Fruit fly (Drosophila melanogaster) whole organism, embryonic: Measurements from ENCODE around the gene CG10345.

ENCODE experiments used
- Ada2b ChIP-seq: fragments of 200-800 bp; sonication (Bioruptor generic); IDR thresholded peaks from 2 replicates; pipeline ENCODE4 v1.3.6; 2022; ENCODE audit warnings: missing biosample characterization, missing genetic modification characterization
- Atf3 ChIP-seq: fragments of 200-800 bp; sonication (Bioruptor generic); optimal IDR thresholded peaks from 3 replicates; lab custom pipeline; 2016; ENCODE audit warnings: missing biosample characterization, missing genetic modification characterization
- BEAF-32 ChIP-seq: fragments of 200-800 bp; sonication (Bioruptor generic); optimal IDR thresholded peaks from 3 replicates; lab custom pipeline; 2017; ENCODE audit warnings: missing biosample characterization, missing genetic modification characterization, mild to moderate bottlenecking, moderate library complexity, missing genetic modification reagents
- Bteb2 ChIP-seq: fragments of 200-800 bp; sonication (Bioruptor generic); optimal IDR thresholded peaks from 2 replicates; lab custom pipeline; 2016; ENCODE audit warnings: missing biosample characterization, missing genetic modification characterization
- CG10543 ChIP-seq: fragments of 200-800 bp; sonication (Bioruptor generic); optimal IDR thresholded peaks from 3 replicates; lab custom pipeline; 2017; ENCODE audit warnings: missing biosample characterization, mild to moderate bottlenecking, missing genetic modification characterization, moderate library complexity
- CG10565 ChIP-seq: fragments of 200-800 bp; sonication (Bioruptor generic); optimal IDR thresholded peaks from 3 replicates; lab custom pipeline; 2016; ENCODE audit warnings: missing biosample characterization, mild to moderate bottlenecking, missing genetic modification characterization
- CG10654 ChIP-seq: fragments of 200-800 bp; sonication (Bioruptor generic); optimal IDR thresholded peaks from 2 replicates; lab custom pipeline; 2016; ENCODE audit warnings: missing biosample characterization, missing genetic modification characterization
- CG14014 ChIP-seq: fragments of 200-800 bp; sonication (Bioruptor generic); IDR thresholded peaks from 2 replicates; pipeline ENCODE4 v1.3.6; 2022; ENCODE audit warnings: missing biosample characterization, missing genetic modification characterization
- CG15011 ChIP-seq: fragments of 200-800 bp; sonication (Bioruptor generic); optimal IDR thresholded peaks from 3 replicates; lab custom pipeline; 2018; ENCODE audit warnings: missing biosample characterization, mild to moderate bottlenecking, missing genetic modification characterization
- CG15479 ChIP-seq: fragments of 200-800 bp; sonication (Bioruptor generic); optimal IDR thresholded peaks from 3 replicates; lab custom pipeline; 2019; ENCODE audit warnings: missing biosample characterization, mild to moderate bottlenecking, missing genetic modification characterization, moderate library complexity
- CG17328 ChIP-seq: fragments of 200-800 bp; sonication (Bioruptor generic); IDR thresholded peaks from 2 replicates; pipeline ENCODE4 v1.3.6; 2022; ENCODE audit warnings: missing biosample characterization, missing genetic modification characterization
- CG17912 ChIP-seq: fragments of 200-800 bp; sonication (Bioruptor generic); optimal IDR thresholded peaks from 2 replicates; lab custom pipeline; 2018; ENCODE audit warnings: missing biosample characterization, mild to moderate bottlenecking, missing genetic modification characterization
- CG32767 ChIP-seq: fragments of 200-800 bp; sonication (Bioruptor generic); IDR thresholded peaks from 2 replicates; pipeline ENCODE4 v1.3.6; 2022; ENCODE audit warnings: missing biosample characterization, missing genetic modification characterization
- CG33213 ChIP-seq: fragments of 200-800 bp; sonication (Bioruptor generic); optimal IDR thresholded peaks from 3 replicates; lab custom pipeline; 2016; ENCODE audit warnings: missing biosample characterization, missing genetic modification characterization
- CG34376 ChIP-seq: fragments of 200-800 bp; sonication (Bioruptor generic); optimal IDR thresholded peaks from 2 replicates; lab custom pipeline; 2018; ENCODE audit warnings: missing biosample characterization, mild to moderate bottlenecking, missing genetic modification characterization
- CG6654 ChIP-seq: fragments of 200-800 bp; sonication (Bioruptor generic); optimal IDR thresholded peaks from 2 replicates; lab custom pipeline; 2017; ENCODE audit warnings: missing biosample characterization, mild to moderate bottlenecking, missing genetic modification characterization
- CG7556 ChIP-seq: fragments of 200-800 bp; sonication (Bioruptor generic); optimal IDR thresholded peaks from 2 replicates; lab custom pipeline; 2017; ENCODE audit warnings: missing biosample characterization, mild to moderate bottlenecking, missing genetic modification characterization
- CG8388 ChIP-seq: fragments of 200-800 bp; sonication (Bioruptor generic); optimal IDR thresholded peaks from 2 replicates; lab custom pipeline; 2019; ENCODE audit warnings: missing biosample characterization, mild to moderate bottlenecking, missing genetic modification characterization, moderate library complexity
- CG9727 ChIP-seq: fragments of 200-800 bp; sonication (Bioruptor generic); optimal IDR thresholded peaks from 3 replicates; lab custom pipeline; 2017; ENCODE audit warnings: missing biosample characterization, mild to moderate bottlenecking, missing genetic modification characterization
- CoRest ChIP-seq: fragments of 200-800 bp; sonication (Bioruptor generic); optimal IDR thresholded peaks from 3 replicates; lab custom pipeline; 2018; ENCODE audit warnings: missing biosample characterization, mild to moderate bottlenecking, missing genetic modification characterization, moderate library complexity
- D19A ChIP-seq: fragments of 200-800 bp; optimal IDR thresholded peaks from 3 replicates; lab custom pipeline; 2019; ENCODE audit warnings: missing biosample characterization, mild to moderate bottlenecking, missing genetic modification characterization, moderate library complexity
- Doc2 ChIP-seq: fragments of 200-800 bp; sonication (Bioruptor generic); IDR thresholded peaks from 2 replicates; pipeline ENCODE4 v1.3.6; 2022; ENCODE audit warnings: missing biosample characterization, missing genetic modification characterization
- Hey ChIP-seq: fragments of 200-800 bp; sonication (Bioruptor generic); optimal IDR thresholded peaks from 3 replicates; lab custom pipeline; 2018; ENCODE audit warnings: missing biosample characterization, mild to moderate bottlenecking, missing genetic modification characterization
- HmgZ ChIP-seq: fragments of 200-800 bp; sonication (Bioruptor generic); optimal IDR thresholded peaks from 2 replicates; lab custom pipeline; 2018; ENCODE audit warnings: missing biosample characterization, mild to moderate bottlenecking, missing genetic modification characterization
- MESR4 ChIP-seq: fragments of 200-800 bp; sonication (Bioruptor generic); optimal IDR thresholded peaks from 2 replicates; lab custom pipeline; 2018; ENCODE audit warnings: missing biosample characterization, mild to moderate bottlenecking, missing genetic modification characterization, moderate library complexity
- Meics ChIP-seq: fragments of 200-800 bp; sonication (Bioruptor generic); optimal IDR thresholded peaks from 2 replicates; lab custom pipeline; 2017; ENCODE audit warnings: missing biosample characterization, mild to moderate bottlenecking, missing genetic modification characterization
- Poxn ChIP-seq: fragments of 200-800 bp; sonication (Bioruptor generic); IDR thresholded peaks from 2 replicates; pipeline ENCODE4 v1.3.6; 2022; ENCODE audit warnings: missing biosample characterization, missing genetic modification characterization
- Ravus ChIP-seq: fragments of 200-800 bp; sonication (Bioruptor generic); IDR thresholded peaks from 2 replicates; pipeline ENCODE4 v1.3.6; 2022; ENCODE audit warnings: missing biosample characterization, missing genetic modification characterization
- Scr ChIP-seq: fragments of 200-800 bp; sonication (Bioruptor generic); IDR thresholded peaks from 2 replicates; pipeline ENCODE4 v1.3.6; 2022; ENCODE audit warnings: missing biosample characterization, missing genetic modification characterization; ENCODE audit not compliant: partially characterized antibody
- Sin3A ChIP-seq: fragments of >200 bp; optimal IDR thresholded peaks from 2 replicates; lab custom pipeline; 2018
- Tbp ChIP-seq: fragments of >200 bp; optimal IDR thresholded peaks from 2 replicates; lab custom pipeline; 2018; ENCODE audit warnings: missing biosample characterization, missing genetic modification characterization
- Trl ChIP-seq, 3 experiments: fragments of >200 bp in 2 of 3; fragments of 200-800 bp in 1 of 3; sonication (Bioruptor generic) in 1 of 3; optimal IDR thresholded peaks; 2 replicates in 1 of 3; 3 replicates in 2 of 3; lab custom pipeline; 2016 to 2017; ENCODE audit warnings: missing biosample characterization in 1 of 3, missing genetic modification characterization in 1 of 3
- ac ChIP-seq: fragments of 200-800 bp; sonication (Bioruptor generic); optimal IDR thresholded peaks from 3 replicates; lab custom pipeline; 2017; ENCODE audit warnings: missing biosample characterization, mild to moderate bottlenecking, missing genetic modification characterization
- al ChIP-seq: fragments of 200-800 bp; sonication (Bioruptor generic); IDR thresholded peaks from 2 replicates; pipeline ENCODE4 v1.3.6; 2022; ENCODE audit warnings: missing biosample characterization, missing genetic modification characterization
- ap ChIP-seq: fragments of 200-800 bp; sonication (Bioruptor generic); IDR thresholded peaks from 2 replicates; pipeline ENCODE4 v1.3.6; 2022; ENCODE audit warnings: missing biosample characterization, missing genetic modification characterization
- bigmax ChIP-seq: fragments of 200-800 bp; sonication (Bioruptor generic); optimal IDR thresholded peaks from 2 replicates; lab custom pipeline; 2018; ENCODE audit warnings: missing biosample characterization, mild to moderate bottlenecking, missing genetic modification characterization
- btn ChIP-seq: fragments of 200-800 bp; sonication (Bioruptor generic); optimal IDR thresholded peaks from 2 replicates; lab custom pipeline; 2016; ENCODE audit warnings: missing biosample characterization, missing genetic modification characterization
- croc ChIP-seq: fragments of 200-800 bp; sonication (Bioruptor generic); conservative IDR thresholded peaks from 3 replicates; pipeline ENCODE4 v1.3.6; 2022; ENCODE audit warnings: missing biosample characterization, missing genetic modification characterization
- cwo ChIP-seq: fragments of 200-800 bp; sonication (Bioruptor generic); optimal IDR thresholded peaks from 3 replicates; lab custom pipeline; 2017; ENCODE audit warnings: missing biosample characterization, missing genetic modification characterization, mild to moderate bottlenecking, moderate library complexity, missing genetic modification reagents
- dmrt11E ChIP-seq: fragments of 200-800 bp; sonication (Bioruptor generic); optimal IDR thresholded peaks from 3 replicates; lab custom pipeline; 2018; ENCODE audit warnings: missing biosample characterization, mild to moderate bottlenecking, missing genetic modification characterization, moderate library complexity
- eve ChIP-seq, 2 experiments: fragments of >200 bp; optimal IDR thresholded peaks; 2 replicates each; lab custom pipeline; 2017; ENCODE audit warnings: missing biosample characterization in 2 of 2, missing genetic modification characterization in 2 of 2
- exex ChIP-seq: fragments of 200-800 bp; sonication (Bioruptor generic); optimal IDR thresholded peaks from 4 replicates; lab custom pipeline; 2018; ENCODE audit warnings: missing biosample characterization, mild to moderate bottlenecking, missing genetic modification characterization, moderate library complexity
- gce ChIP-seq: fragments of 200-800 bp; sonication (Bioruptor generic); IDR thresholded peaks from 3 replicates; pipeline ENCODE4 v1.3.6; 2022; ENCODE audit warnings: missing biosample characterization, missing genetic modification characterization
- hbn ChIP-seq: fragments of 200-800 bp; sonication (Bioruptor generic); IDR thresholded peaks from 2 replicates; pipeline ENCODE4 v1.3.6; 2022; ENCODE audit warnings: missing biosample characterization, missing genetic modification characterization; ENCODE audit not compliant: partially characterized antibody
- luna ChIP-seq: fragments of 200-800 bp; sonication (Bioruptor generic); optimal IDR thresholded peaks from 2 replicates; lab custom pipeline; 2016; ENCODE audit warnings: missing biosample characterization, missing genetic modification characterization
- nerfin-1 ChIP-seq: fragments of 200-800 bp; sonication (Bioruptor generic); optimal IDR thresholded peaks from 3 replicates; lab custom pipeline; 2019; ENCODE audit warnings: missing biosample characterization, mild to moderate bottlenecking, missing genetic modification characterization, moderate library complexity
- pzg ChIP-seq: fragments of 200-800 bp; sonication (Bioruptor generic); optimal IDR thresholded peaks from 3 replicates; lab custom pipeline; 2018; ENCODE audit warnings: missing biosample characterization, mild to moderate bottlenecking, missing genetic modification characterization, moderate library complexity
- row ChIP-seq: fragments of 200-800 bp; sonication (Bioruptor generic); IDR thresholded peaks from 3 replicates; pipeline ENCODE4 v1.3.6; 2022; ENCODE audit warnings: missing biosample characterization, missing genetic modification characterization
- sim ChIP-seq: fragments of 200-800 bp; sonication (Bioruptor generic); IDR thresholded peaks from 2 replicates; pipeline ENCODE4 v1.3.6; 2022; ENCODE audit warnings: missing biosample characterization, missing genetic modification characterization
- stwl ChIP-seq: fragments of 200-800 bp; sonication (Bioruptor generic); optimal IDR thresholded peaks from 3 replicates; lab custom pipeline; 2018; ENCODE audit warnings: missing biosample characterization, mild to moderate bottlenecking, missing genetic modification characterization, moderate library complexity
- tgo ChIP-seq: fragments of 200-800 bp; sonication (Bioruptor generic); IDR thresholded peaks from 3 replicates; pipeline ENCODE4 v1.3.6; 2022; ENCODE audit warnings: missing biosample characterization, missing genetic modification characterization
- zfh1 ChIP-seq: fragments of 200-800 bp; sonication (Bioruptor generic); IDR thresholded peaks from 3 replicates; pipeline ENCODE4 v1.3.6; 2022; ENCODE audit warnings: missing biosample characterization, missing genetic modification characterization

Gene CG10345

DNA sequence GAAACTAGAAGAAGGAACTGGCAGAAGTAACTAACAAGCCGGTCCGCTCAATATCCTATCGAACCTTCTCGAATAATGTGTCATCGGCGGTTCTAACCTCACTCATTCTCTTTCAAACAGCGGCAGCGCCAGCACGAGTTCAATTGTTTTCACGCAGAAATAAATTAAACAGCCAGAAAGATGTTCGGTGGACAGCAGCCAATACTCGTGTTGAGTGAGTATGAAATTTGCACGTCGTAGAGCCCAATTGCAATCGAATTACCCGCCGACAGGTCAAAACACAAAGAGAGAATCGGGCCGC is 43.0 kb upstream of the CG10345 start (continued):
- TF ChIP-seq gce (GFP tag; lab: Robert Waterston, UW) = no peak
- no peak for TF ChIP-seq CG15479 (GFP tag; lab: Kevin White, UChicago)
- no peak for TF ChIP-seq stwl (tag; lab: Kevin White, UChicago)
- TF ChIP-seq CG17912 (GFP tag; lab: Kevin White, UChicago) = no peak
- no peak for TF ChIP-seq ac (GFP tag; lab: Kevin White, UChicago)
- no peak for TF ChIP-seq Ada2b (GFP tag; lab: Robert Waterston, UW)
- TF ChIP-seq CG33213 (GFP tag; lab: Kevin White, UChicago) = no peak
- TF ChIP-seq CoRest = no peak
- TF ChIP-seq BEAF-32 (GFP tag; lab: Kevin White, UChicago) = peak; percentile 51
- TF ChIP-seq zfh1 (GFP tag; lab: Robert Waterston, UW) = no peak
- no peak for TF ChIP-seq Hey (tag; lab: Kevin White, UChicago)
- peak; percentile 1 for TF ChIP-seq pzg
- TF ChIP-seq cwo (GFP tag; lab: Kevin White, UChicago) = no peak
- TF ChIP-seq dmrt11E (tag; lab: Kevin White, UChicago) = no peak
- TF ChIP-seq CG34376 (GFP tag; lab: Kevin White, UChicago) = no peak
- TF ChIP-seq eve (GFP tag; optimal IDR thresholded peaks at IDR 0.05; lab: Kevin White, UChicago) = no peak
- no peak for TF ChIP-seq HmgZ
- no peak for TF ChIP-seq CG15011 (GFP tag; lab: Kevin White, UChicago)
- no peak for TF ChIP-seq CG7556 (GFP tag; lab: Kevin White, UChicago)
- no peak for TF ChIP-seq CG17328
- no peak for TF ChIP-seq Atf3 (GFP tag; lab: Kevin White, UChicago)
- peak; percentile 43; the same call in 1 of the 2 replicates for TF ChIP-seq hbn (GFP tag; lab: Robert Waterston, UW)
- TF ChIP-seq MESR4 (GFP tag; lab: Kevin White, UChicago) = peak; percentile 89
- no peak for TF ChIP-seq Meics (GFP tag; lab: Kevin White, UChicago)
- TF ChIP-seq CG6654 (GFP tag; lab: Kevin White, UChicago) = no peak
- TF ChIP-seq croc (GFP tag; lab: Robert Waterston, UW) = no peak
- TF ChIP-seq Tbp (GFP tag; lab: Kevin White, UChicago) = no peak
- TF ChIP-seq CG10654 (GFP tag; lab: Kevin White, UChicago) = no peak
- no peak for TF ChIP-seq sim (GFP tag; lab: Robert Waterston, UW)
- TF ChIP-seq Ravus (GFP tag; lab: Robert Waterston, UW) = no peak
- TF ChIP-seq Trl (optimal IDR thresholded peaks at IDR 0.05; lab: Kevin White, UChicago) = peak in 1 of 2 experiments; percentile 24
- TF ChIP-seq Trl (GFP tag; optimal IDR thresholded peaks at IDR 0.05; lab: Kevin White, UChicago) = no peak
- TF ChIP-seq CG32767 (GFP tag; lab: Robert Waterston, UW) = no peak
- TF ChIP-seq CG10565 (GFP tag; lab: Kevin White, UChicago) = no peak
- no peak for TF ChIP-seq Doc2
- TF ChIP-seq nerfin-1 (tag; lab: Kevin White, UChicago) = no peak
- TF ChIP-seq al (GFP tag; lab: Robert Waterston, UW) = no peak
- TF ChIP-seq tgo = no peak
- no peak for TF ChIP-seq CG9727 (GFP tag; lab: Kevin White, UChicago)
- TF ChIP-seq exex (tag; lab: Kevin White, UChicago) = no peak
- no peak for TF ChIP-seq btn (GFP tag; lab: Kevin White, UChicago)
- no peak for TF ChIP-seq D19A (tag; lab: Kevin White, UChicago)
- TF ChIP-seq CG14014 (GFP tag; lab: Robert Waterston, UW) = no peak
- TF ChIP-seq row = no peak
- TF ChIP-seq CG8388 (GFP tag; lab: Kevin White, UChicago) = no peak
- TF ChIP-seq ap = no peak
- TF ChIP-seq Scr = peak; percentile 50; the same call in 1 of the 2 replicates
- peak; percentile 99 for TF ChIP-seq bigmax
- TF ChIP-seq CG10543 = no peak
- TF ChIP-seq Poxn = no peak
- peak; percentile 53 for TF ChIP-seq Sin3A (lab: Kevin White, UChicago)
- TF ChIP-seq luna (GFP tag; lab: Kevin White, UChicago) = no peak
- no peak for TF ChIP-seq Bteb2 (GFP tag; lab: Kevin White, UChicago)
